Worm (Caenorhabditis elegans): ENCODE results near the gene F17E5.2.

- TF ChIP-seq dve-1 (tag; optimal IDR thresholded peaks at IDR 0.05) (no peak), pag-3 (tag; optimal IDR thresholded peaks at IDR 0.05; ENCODE audit: borderline replicate concordance) (no peak)
Measured at ce11 chrX:12404729-12405128, 10.7 kb downstream of the F17E5.2 start.
